Fruit fly (Drosophila melanogaster) whole organism, adult: Measurements from ENCODE around the gene Ag5r2.

Source experiments
- CG11617 ChIP-seq: fragments of 200-800 bp; sonication (Bioruptor generic); optimal IDR thresholded peaks from 2 replicates; lab custom pipeline; 2017; ENCODE audit warnings: mild to moderate bottlenecking, missing biosample characterization, missing genetic modification reagents, missing genetic modification characterization
- CG12768 ChIP-seq: fragments of 200-800 bp; sonication (Bioruptor generic); optimal IDR thresholded peaks from 2 replicates; lab custom pipeline; 2017; ENCODE audit warnings: missing biosample characterization, missing genetic modification characterization, mild to moderate bottlenecking, moderate library complexity, missing genetic modification reagents
- CG14711 ChIP-seq: fragments of 200-800 bp; sonication (Bioruptor generic); optimal IDR thresholded peaks from 2 replicates; lab custom pipeline; 2018; ENCODE audit warnings: missing biosample characterization, mild to moderate bottlenecking, missing genetic modification characterization, moderate library complexity
- CG1620 ChIP-seq: fragments of 200-800 bp; sonication (Bioruptor generic); optimal IDR thresholded peaks from 2 replicates; lab custom pipeline; 2016; ENCODE audit warnings: missing biosample characterization, missing genetic modification characterization
- CG33017 ChIP-seq: fragments of 200-800 bp; sonication (Bioruptor generic); optimal IDR thresholded peaks from 2 replicates; lab custom pipeline; 2018; ENCODE audit warnings: missing biosample characterization, mild to moderate bottlenecking, missing genetic modification characterization, moderate library complexity
- CG5204 ChIP-seq: fragments of 200-800 bp; sonication (Bioruptor generic); optimal IDR thresholded peaks from 2 replicates; lab custom pipeline; 2016; ENCODE audit warnings: missing biosample characterization, missing genetic modification characterization
- CG7045 ChIP-seq: fragments of 200-800 bp; sonication (Bioruptor generic); optimal IDR thresholded peaks from 2 replicates; lab custom pipeline; 2017; ENCODE audit warnings: missing biosample characterization, mild to moderate bottlenecking, missing genetic modification characterization
- CG7101 ChIP-seq: fragments of 200-800 bp; sonication (Bioruptor generic); optimal IDR thresholded peaks from 2 replicates; lab custom pipeline; 2018; ENCODE audit warnings: missing biosample characterization, mild to moderate bottlenecking, missing genetic modification characterization, moderate library complexity
- Clk ChIP-seq: fragments of 200-800 bp; sonication (Bioruptor generic); optimal IDR thresholded peaks from 2 replicates; lab custom pipeline; 2017; ENCODE audit warnings: missing biosample characterization, missing genetic modification characterization
- Crg-1 ChIP-seq: fragments of 200-800 bp; sonication (Bioruptor generic); optimal IDR thresholded peaks from 2 replicates; lab custom pipeline; 2016; ENCODE audit warnings: missing biosample characterization, missing genetic modification characterization
- Hr96 ChIP-seq: fragments of 200-800 bp; sonication (Bioruptor generic); optimal IDR thresholded peaks from 2 replicates; lab custom pipeline; 2016; ENCODE audit warnings: missing biosample characterization, missing genetic modification characterization
- Mnt ChIP-seq: fragments of 200-800 bp; sonication (Bioruptor generic); optimal IDR thresholded peaks from 2 replicates; lab custom pipeline; 2016; ENCODE audit warnings: missing biosample characterization, mild to moderate bottlenecking, missing genetic modification characterization
- bab1 ChIP-seq: fragments of 200-800 bp; sonication (Bioruptor generic); optimal IDR thresholded peaks from 3 replicates; lab custom pipeline; 2019; ENCODE audit warnings: missing biosample characterization, mild to moderate bottlenecking, missing genetic modification characterization, moderate library complexity
- cic ChIP-seq: fragments of 200-800 bp; sonication (Bioruptor generic); optimal IDR thresholded peaks from 2 replicates; lab custom pipeline; 2017; ENCODE audit warnings: missing biosample characterization, mild to moderate bottlenecking, missing genetic modification characterization, moderate library complexity
- cnc ChIP-seq, 2 experiments: fragments of >200 bp; optimal IDR thresholded peaks; 2 replicates each; lab custom pipeline; 2017
- kay ChIP-seq: fragments of 200-800 bp; sonication (Bioruptor generic); peaks from one replicate; lab custom pipeline; 2016; ENCODE audit warnings: missing biosample characterization, missing genetic modification characterization, borderline replicate concordance
- ovo ChIP-seq: fragments of 200-800 bp; sonication (Bioruptor generic); optimal IDR thresholded peaks from 2 replicates; lab custom pipeline; 2016; ENCODE audit warnings: missing biosample characterization, missing genetic modification characterization
- pad ChIP-seq: fragments of 200-800 bp; sonication (Bioruptor generic); optimal IDR thresholded peaks from 3 replicates; lab custom pipeline; 2017; ENCODE audit warnings: missing biosample characterization, missing genetic modification characterization, mild to moderate bottlenecking, moderate library complexity, missing genetic modification reagents
- tj ChIP-seq: fragments of 200-800 bp; sonication (Bioruptor generic); optimal IDR thresholded peaks from 3 replicates; lab custom pipeline; 2017; ENCODE audit warnings: missing biosample characterization, mild to moderate bottlenecking, missing genetic modification characterization, moderate library complexity
- toe ChIP-seq: fragments of 200-800 bp; sonication (Bioruptor generic); optimal IDR thresholded peaks from 2 replicates; lab custom pipeline; 2016; ENCODE audit warnings: missing biosample characterization, missing genetic modification characterization

The Ag5r2 gene

DNA sequence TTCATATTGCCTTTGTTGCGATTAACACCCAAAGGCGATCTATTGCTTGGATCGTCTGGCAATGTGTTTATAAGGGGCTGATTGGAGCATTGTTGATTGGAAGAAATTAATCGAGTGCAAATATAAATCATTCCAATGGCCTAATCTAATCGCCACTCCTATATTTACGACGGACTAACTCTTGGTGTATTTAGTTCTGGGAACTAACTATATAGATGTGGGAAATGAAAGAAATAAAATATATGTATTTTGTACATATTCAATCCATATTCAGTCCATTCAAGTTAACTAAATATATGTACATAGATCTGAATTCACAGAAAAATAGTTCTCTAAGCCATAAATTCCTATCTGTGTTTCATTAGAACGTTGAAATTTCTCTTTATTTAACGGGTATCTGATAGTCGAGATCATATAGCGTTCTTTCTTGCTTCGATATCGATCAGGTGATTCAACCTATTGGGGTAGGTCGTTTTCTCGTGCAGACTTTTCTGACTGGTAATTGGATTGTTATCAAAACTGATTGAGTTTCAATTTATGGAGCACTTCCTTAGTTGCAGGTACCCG is at the start of gene Ag5r2:
Ag5r2 (minus strand) TSS at position 51 of the 567 bp plus-strand sequence.
- no peak for TF ChIP-seq CG7045 (GFP tag; lab: Kevin White, UChicago)

DNA sequence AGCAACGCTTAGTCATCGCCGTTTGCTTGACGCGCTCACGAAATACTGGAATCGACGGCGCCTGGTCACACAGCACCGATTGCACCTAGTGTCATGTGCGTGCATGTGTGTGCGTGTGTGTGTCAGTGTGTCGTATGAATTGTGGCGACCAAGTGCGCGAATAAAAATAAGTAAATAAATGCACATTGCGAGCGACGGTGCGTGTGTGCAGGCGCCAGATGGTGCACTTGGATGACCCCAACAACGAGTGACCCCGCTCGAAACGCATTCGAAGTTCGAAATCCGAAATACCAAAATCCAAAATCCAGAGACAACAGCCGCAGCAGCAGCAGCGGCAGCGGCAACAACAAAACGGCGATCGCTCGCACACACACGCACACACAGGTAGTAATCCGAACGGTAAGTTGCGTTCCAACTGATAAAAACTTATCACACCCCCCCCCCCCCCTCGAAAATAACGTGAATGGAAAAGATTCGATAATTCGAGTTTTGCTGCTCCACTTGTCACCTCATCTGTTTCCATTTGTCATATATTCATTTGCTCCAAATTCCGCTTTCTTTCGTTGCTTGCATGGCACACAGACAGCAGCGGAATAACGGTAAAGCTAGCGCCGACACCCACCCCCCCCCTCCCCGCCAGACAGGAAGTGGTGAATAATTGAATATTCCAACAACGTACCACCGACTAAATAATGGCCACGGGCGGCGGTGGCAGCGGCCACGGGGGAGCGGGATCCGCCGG is 48.9 kb upstream of the Ag5r2 start, which contains the start of gene CG14411:
CG14411 (plus strand) TSS at position 86 of the 742 bp plus-strand sequence.
- TF ChIP-seq bab1 (GFP tag; lab: Kevin White, UChicago) (peak; percentile 14), CG33017 (tag; lab: Kevin White, UChicago) (no peak), CG1620 (GFP tag; lab: Kevin White, UChicago) (no peak), pad (GFP tag; lab: Kevin White, UChicago) (peak; percentile 17), Mnt (GFP tag; lab: Kevin White, UChicago) (peak; percentile 85), ovo (GFP tag; lab: Kevin White, UChicago) (peak; percentile 84), Hr96 (no peak), CG12768 (no peak)

DNA sequence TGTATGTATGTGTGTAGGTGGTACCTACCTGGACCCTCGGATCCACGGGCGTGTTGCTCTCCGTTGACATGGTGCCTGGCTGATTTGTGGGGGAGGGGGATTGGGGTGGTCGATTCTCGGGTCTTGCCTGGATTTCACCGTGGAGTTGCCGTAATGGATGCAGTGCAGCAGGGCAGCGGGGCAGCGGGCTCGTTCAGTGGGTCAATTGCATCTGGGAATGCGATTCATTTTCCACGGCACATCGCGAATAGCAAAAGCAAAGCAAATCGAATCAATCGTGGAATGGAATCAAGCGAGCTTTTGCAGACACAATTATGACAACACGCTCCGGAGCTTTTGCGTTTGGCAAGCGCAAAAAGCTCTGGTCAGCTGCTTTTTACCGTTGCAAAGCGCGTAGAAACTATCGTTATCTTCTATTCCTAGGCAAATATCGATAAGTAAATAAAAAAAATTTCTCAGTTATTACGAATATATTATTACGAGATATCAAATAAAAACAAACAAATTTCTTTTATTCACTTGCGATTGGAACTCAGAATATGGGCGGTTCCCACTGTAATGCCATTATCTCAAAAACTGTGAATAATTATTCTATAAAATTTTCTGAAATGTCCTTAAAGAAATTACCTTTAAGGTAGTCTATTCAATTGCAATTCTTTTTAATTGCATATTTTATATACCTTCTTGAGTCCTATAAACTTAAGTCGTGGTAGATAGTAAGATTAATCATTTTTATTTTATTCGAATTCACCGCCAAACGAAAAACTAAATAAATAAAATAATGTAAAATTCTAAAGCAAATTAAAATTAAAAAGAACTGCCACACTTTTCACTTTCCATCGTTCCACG is 48.1 kb upstream of the Ag5r2 start, which contains the start of gene CG14408:
CG14408 (minus strand) TSS at position 321 of the 849 bp plus-strand sequence.
- TF ChIP-seq CG33017 (tag; lab: Kevin White, UChicago) (no peak), cnc (optimal IDR thresholded peaks at IDR 0.05; lab: Kevin White, UChicago) (peak in 1 of 2 experiments; percentile 70), kay (GFP tag; lab: Kevin White, UChicago) (peak; percentile 97), ovo (GFP tag; lab: Kevin White, UChicago) (peak; percentile 99), toe (GFP tag; lab: Kevin White, UChicago) (peak; percentile 28), pad (GFP tag; lab: Kevin White, UChicago) (no peak), CG12768 (no peak), bab1 (GFP tag; lab: Kevin White, UChicago) (no peak)

DNA sequence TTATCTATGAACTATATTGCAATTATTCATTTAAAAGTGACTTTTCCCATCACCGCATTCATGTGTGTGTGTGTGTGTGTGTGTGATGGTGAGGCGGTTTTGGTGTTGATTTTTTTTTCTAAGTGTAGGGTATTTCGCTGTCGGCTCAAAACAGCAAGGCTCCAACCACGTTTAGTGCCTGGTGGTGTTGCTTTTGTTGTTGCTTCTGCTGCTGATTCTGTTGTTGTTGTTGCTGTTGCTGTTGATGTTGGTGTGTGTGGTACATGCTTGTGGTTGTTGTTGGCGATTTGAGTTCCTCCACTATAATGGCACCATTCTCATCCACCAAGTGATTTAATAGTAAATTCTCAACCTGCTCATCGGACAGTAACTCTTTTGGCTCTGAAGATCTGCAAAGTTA is 43.8 kb upstream of the Ag5r2 start:
- TF ChIP-seq cic (GFP tag; lab: Kevin White, UChicago) (no peak), CG12768 (no peak), Hr96 (no peak), CG7101 (no peak), toe (GFP tag; lab: Kevin White, UChicago) (no peak), Mnt (GFP tag; lab: Kevin White, UChicago) (no peak), ovo (GFP tag; lab: Kevin White, UChicago) (no peak), CG14711 (tag; lab: Kevin White, UChicago) (no peak), Crg-1 (GFP tag; lab: Kevin White, UChicago) (no peak), Clk (GFP tag; lab: Kevin White, UChicago) (no peak), tj (GFP tag; lab: Kevin White, UChicago) (no peak), CG33017 (tag; lab: Kevin White, UChicago) (no peak)

DNA sequence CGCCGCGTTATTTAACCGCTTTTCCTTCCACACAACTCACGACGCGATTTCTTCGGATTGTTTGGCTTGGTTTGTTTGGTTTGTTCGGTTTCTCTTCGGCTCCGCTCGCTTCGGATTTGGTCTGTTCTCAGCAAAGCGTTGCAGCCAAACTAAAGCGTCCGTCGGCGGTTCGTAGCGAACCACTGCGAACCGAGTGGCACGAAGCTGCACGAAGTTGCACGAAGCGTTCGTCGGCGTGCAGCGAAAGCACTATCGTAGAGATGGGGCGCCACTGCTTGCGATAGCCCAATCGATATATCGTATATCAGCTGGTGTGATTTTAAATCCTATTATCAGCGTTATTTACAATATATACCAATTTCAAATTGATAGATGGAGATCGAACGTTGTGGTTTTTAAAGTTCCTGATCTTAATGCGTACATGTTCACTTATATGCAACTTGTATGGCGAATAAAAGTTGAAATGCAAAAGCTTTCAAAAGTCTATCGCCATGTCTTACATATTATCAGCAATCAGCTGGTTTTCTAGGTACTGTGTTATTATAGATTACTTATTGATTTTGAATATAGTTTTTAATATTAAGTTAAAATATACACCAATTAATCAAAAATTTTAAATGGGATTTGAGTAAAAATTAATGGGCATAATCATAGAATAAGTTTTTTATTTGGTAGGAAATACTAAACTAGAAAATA is 42.2 kb upstream of the Ag5r2 start, which contains the start of gene rut:
rut (minus strand) TSS at position 152 of the 696 bp plus-strand sequence.
- TF ChIP-seq CG5204 (GFP tag; lab: Kevin White, UChicago) (no peak), CG11617 (GFP tag; lab: Kevin White, UChicago) (no peak), cic (GFP tag; lab: Kevin White, UChicago) (peak; percentile 24), CG7045 (GFP tag; lab: Kevin White, UChicago) (no peak), tj (GFP tag; lab: Kevin White, UChicago) (peak; percentile 39), CG1620 (GFP tag; lab: Kevin White, UChicago) (peak; percentile 42), pad (GFP tag; lab: Kevin White, UChicago) (peak; percentile 16), ovo (GFP tag; lab: Kevin White, UChicago) (peak; percentile 0)

DNA sequence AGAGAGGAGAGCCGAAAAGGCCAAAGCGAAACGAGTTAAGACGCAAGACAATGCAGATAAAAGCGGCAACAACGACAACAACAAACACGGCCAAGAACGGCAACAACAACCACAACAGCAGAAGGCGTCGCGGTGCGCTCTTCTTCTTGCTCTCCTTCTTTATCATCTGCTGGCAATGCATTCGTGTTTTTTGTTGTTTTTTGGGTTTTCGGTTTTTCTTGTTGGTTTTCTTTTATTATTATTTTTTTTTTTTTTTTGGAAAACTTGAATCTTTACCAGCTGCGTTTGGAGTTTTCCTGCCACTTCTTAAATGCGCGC is 41.6 kb upstream of the Ag5r2 start:
- TF ChIP-seq bab1 (GFP tag; lab: Kevin White, UChicago) = no peak
- no peak for TF ChIP-seq Crg-1 (GFP tag; lab: Kevin White, UChicago)
- no peak for TF ChIP-seq CG12768
- no peak for TF ChIP-seq cnc (optimal IDR thresholded peaks at IDR 0.05; lab: Kevin White, UChicago)
- no peak for TF ChIP-seq toe (GFP tag; lab: Kevin White, UChicago)
- TF ChIP-seq Hr96 = no peak
- TF ChIP-seq CG1620 (GFP tag; lab: Kevin White, UChicago) = no peak
- TF ChIP-seq tj (GFP tag; lab: Kevin White, UChicago) = no peak
